Worm (Caenorhabditis elegans) whole organism, late embryonic: ENCODE results near the gene ifd-1.
A peak's percentile ranks its signal among the peaks of the same experiment; 100 is the strongest.

Source experiments
- F13H6.1 ChIP-seq: sonication (generic microtip); optimal IDR thresholded peaks from 2 replicates; lab custom pipeline; 2016; ENCODE audit warnings: missing genetic modification characterization, missing compliant biosample characterization
- K09A11.1 ChIP-seq: sonication (generic microtip); optimal IDR thresholded peaks from 2 replicates; lab custom pipeline; 2017; ENCODE audit warnings: antibody characterized with exemption, mild to moderate bottlenecking, missing genetic modification characterization, missing compliant biosample characterization; ENCODE audit not compliant: insufficient read depth
- ahr-1 ChIP-seq: sonication (generic microtip); optimal IDR thresholded peaks from 2 replicates; lab custom pipeline; 2016; ENCODE audit warnings: missing genetic modification characterization, missing compliant biosample characterization
- ceh-2 ChIP-seq: sonication (generic microtip); optimal IDR thresholded peaks from 2 replicates; lab custom pipeline; 2016; ENCODE audit warnings: missing genotype, missing genetic modification characterization, missing compliant biosample characterization
- ceh-22 ChIP-seq: sonication (generic microtip); optimal IDR thresholded peaks from 2 replicates; lab custom pipeline; 2017; ENCODE audit warnings: missing biosample characterization, missing genetic modification characterization
- ceh-24 ChIP-seq: sonication (generic microtip); optimal IDR thresholded peaks from 2 replicates; lab custom pipeline; 2016; ENCODE audit warnings: mild to moderate bottlenecking, missing genetic modification characterization, missing compliant biosample characterization
- ceh-30 ChIP-seq: fragments of 150-350 bp; optimal IDR thresholded peaks from 2 replicates; lab custom pipeline; 2014; ENCODE audit warnings: missing biosample characterization, missing genetic modification characterization
- ceh-31 ChIP-seq: sonication (generic microtip); optimal IDR thresholded peaks from 2 replicates; lab custom pipeline; 2016; ENCODE audit warnings: missing genetic modification characterization, missing compliant biosample characterization
- ceh-34 ChIP-seq: sonication (generic microtip); optimal IDR thresholded peaks from 2 replicates; lab custom pipeline; 2016; ENCODE audit warnings: mild to moderate bottlenecking, missing genetic modification characterization, missing compliant biosample characterization
- ceh-48 ChIP-seq: sonication (generic microtip); optimal IDR thresholded peaks from 2 replicates; lab custom pipeline; 2016; ENCODE audit warnings: missing genetic modification characterization, inconsistent platforms, missing compliant biosample characterization
- che-1 ChIP-seq: sonication (generic microtip); optimal IDR thresholded peaks from 2 replicates; lab custom pipeline; 2016; ENCODE audit warnings: mild to moderate bottlenecking, missing genetic modification characterization, missing compliant biosample characterization
- dmd-4 ChIP-seq: sonication (generic microtip); optimal IDR thresholded peaks from 2 replicates; lab custom pipeline; 2016; ENCODE audit warnings: borderline replicate concordance, missing genetic modification characterization, missing compliant biosample characterization
- dve-1 ChIP-seq: sonication (generic microtip); optimal IDR thresholded peaks from 2 replicates; lab custom pipeline; 2017; ENCODE audit warnings: antibody characterized with exemption, mild to moderate bottlenecking, missing genetic modification characterization, missing compliant biosample characterization
- fax-1 ChIP-seq: sonication (generic microtip); optimal IDR thresholded peaks from 2 replicates; lab custom pipeline; 2016; ENCODE audit warnings: missing genotype, missing genetic modification characterization, missing compliant biosample characterization
- fkh-6 ChIP-seq: sonication (generic microtip); optimal IDR thresholded peaks from 2 replicates; lab custom pipeline; 2016; ENCODE audit warnings: missing genetic modification characterization, missing compliant biosample characterization
- hlh-13 ChIP-seq: fragments of 200-800 bp; sonication (Bioruptor generic); optimal IDR thresholded peaks from 2 replicates; lab custom pipeline; 2018; ENCODE audit warnings: mild to moderate bottlenecking, missing genetic modification characterization, missing compliant biosample characterization
- hlh-15 ChIP-seq: sonication (generic microtip); optimal IDR thresholded peaks from 2 replicates; lab custom pipeline; 2016; ENCODE audit warnings: missing genetic modification characterization, missing compliant biosample characterization
- hlh-30 ChIP-seq: sonication (generic microtip); optimal IDR thresholded peaks from 2 replicates; lab custom pipeline; 2017; ENCODE audit warnings: antibody characterized with exemption, missing genetic modification characterization, missing compliant biosample characterization; ENCODE audit not compliant: insufficient read depth
- lin-11 ChIP-seq: fragments of 200-800 bp; sonication (Bioruptor generic); optimal IDR thresholded peaks from 2 replicates; lab custom pipeline; 2018; ENCODE audit warnings: mild to moderate bottlenecking, missing genetic modification characterization, missing compliant biosample characterization
- nfya-1 ChIP-seq: sonication (generic microtip); optimal IDR thresholded peaks from 2 replicates; lab custom pipeline; 2017; ENCODE audit warnings: missing genetic modification characterization, mild to moderate bottlenecking, missing compliant biosample characterization, antibody characterized with exemption, moderate library complexity
- nhr-11 ChIP-seq: fragments of 150-350 bp; optimal IDR thresholded peaks from 2 replicates; lab custom pipeline; 2014; ENCODE audit warnings: missing biosample characterization, missing genetic modification characterization
- npax-4 ChIP-seq: sonication (generic microtip); optimal IDR thresholded peaks from 2 replicates; lab custom pipeline; 2016; ENCODE audit warnings: missing genetic modification characterization, missing compliant biosample characterization
- pat-9 ChIP-seq: fragments of 200-800 bp; sonication (Bioruptor generic); optimal IDR thresholded peaks from 2 replicates; lab custom pipeline; 2018; ENCODE audit warnings: mild to moderate bottlenecking, missing genetic modification characterization, moderate library complexity, missing compliant biosample characterization
- pha-4 ChIP-seq: fragments of 150-350 bp; optimal IDR thresholded peaks from 2 replicates; lab custom pipeline; 2018; ENCODE audit warnings: missing biosample characterization, missing genetic modification reagents, missing genetic modification characterization
- pqm-1 ChIP-seq: sonication (generic microtip); optimal IDR thresholded peaks from 2 replicates; lab custom pipeline; 2016; ENCODE audit warnings: missing genetic modification characterization, missing compliant biosample characterization
- ref-2 ChIP-seq: sonication (generic microtip); optimal IDR thresholded peaks from 2 replicates; lab custom pipeline; 2016; ENCODE audit warnings: missing genetic modification characterization, missing compliant biosample characterization
- syd-9 ChIP-seq: sonication (generic microtip); optimal IDR thresholded peaks from 2 replicates; lab custom pipeline; 2016; ENCODE audit warnings: mild to moderate bottlenecking, missing genetic modification characterization, moderate library complexity, missing compliant biosample characterization
- tbx-2 ChIP-seq: sonication (generic microtip); optimal IDR thresholded peaks from 2 replicates; lab custom pipeline; 2016; ENCODE audit warnings: missing genetic modification characterization, missing compliant biosample characterization
- ttx-3 ChIP-seq: sonication (generic microtip); optimal IDR thresholded peaks from 2 replicates; lab custom pipeline; 2016; ENCODE audit warnings: missing genetic modification reagents, missing genetic modification characterization, missing compliant biosample characterization
- unc-3 ChIP-seq, 2 experiments: fragments of 200-800 bp in 1 of 2; sonication (Bioruptor generic) in 1 of 2; sonication (generic microtip) in 1 of 2; conservative IDR thresholded peaks in 1 of 2; optimal IDR thresholded peaks in 1 of 2; 2 replicates each; pipeline versions ENCODE4 v1.3.6 to Lab custom; 2016 to 2022; ENCODE audit warnings: missing compliant biosample characterization in 2 of 2, missing genetic modification characterization in 2 of 2, missing genetic modification reagents in 1 of 2
- unc-42 ChIP-seq: sonication (generic microtip); optimal IDR thresholded peaks from 2 replicates; lab custom pipeline; 2016; ENCODE audit warnings: missing genotype, missing genetic modification characterization, missing compliant biosample characterization
- unc-86 ChIP-seq: sonication (generic microtip); optimal IDR thresholded peaks from 2 replicates; lab custom pipeline; 2016; ENCODE audit warnings: missing genetic modification characterization, missing compliant biosample characterization

The ifd-1 gene

ce11 chrX:8810908-8811307 lies 13.3 kb downstream of the ifd-1 start, which contains the start of gene R04E5.9 (continued):
- TF ChIP-seq dmd-4 (tag; lab: Kevin White, UChicago) (peak; percentile 30), ceh-2 (tag; lab: Kevin White, UChicago) (peak; percentile 63)

ce11 chrX:8808740-8809139 lies 15.5 kb downstream of the ifd-1 start:
- TF ChIP-seq unc-86 (no peak), hlh-30 (tag; lab: Kevin White, UChicago) (no peak), hlh-15 (no peak), lin-11 (tag; lab: Kevin White, UChicago) (no peak), F13H6.1 (tag; lab: Kevin White, UChicago) (no peak)

- TF ChIP-seq tbx-2 (tag; lab: Kevin White, UChicago) = no peak
- peak; percentile 36 for TF ChIP-seq unc-42 (tag; lab: Kevin White, UChicago)
- TF ChIP-seq ceh-34 (tag; lab: Kevin White, UChicago) = no peak
- TF ChIP-seq ref-2 (tag; lab: Kevin White, UChicago) = peak; percentile 11
- no peak for TF ChIP-seq ahr-1 (tag; lab: Kevin White, UChicago)
- TF ChIP-seq npax-4 (tag; lab: Kevin White, UChicago) = no peak
- TF ChIP-seq ceh-30 (tag; lab: Kevin White, UChicago) = no peak
- TF ChIP-seq ttx-3 = no peak
- no peak for TF ChIP-seq hlh-13 (GFP tag; lab: Kevin White, UChicago)
- peak; percentile 36 for TF ChIP-seq fkh-6 (tag; lab: Kevin White, UChicago)
- TF ChIP-seq nfya-1 = no peak
- TF ChIP-seq ceh-48 (tag; lab: Kevin White, UChicago) = no peak
- no peak for TF ChIP-seq fax-1 (tag; lab: Kevin White, UChicago)
- TF ChIP-seq syd-9 (tag; lab: Kevin White, UChicago) = no peak
- no peak for TF ChIP-seq pha-4
- no peak for TF ChIP-seq unc-3 (GFP tag; conservative IDR thresholded peaks at IDR 0.05; lab: Robert Waterston, UW)
- no peak for TF ChIP-seq unc-3 (tag; optimal IDR thresholded peaks at IDR 0.05; lab: Kevin White, UChicago)
- TF ChIP-seq pqm-1 (tag; lab: Kevin White, UChicago) = no peak
- no peak for TF ChIP-seq ceh-24
- no peak for TF ChIP-seq pat-9
- no peak for TF ChIP-seq che-1 (tag; lab: Kevin White, UChicago)
- no peak for TF ChIP-seq dmd-4 (tag; lab: Kevin White, UChicago)
- no peak for TF ChIP-seq K09A11.1 (tag; lab: Kevin White, UChicago)
These were observed 18.0 kb downstream of the ifd-1 start, which contains the start of gene R04E5.8 for ce11 chrX:8806070-8806799. R04E5.8 (minus strand) TSS chrX:8806120.

- no peak for TF ChIP-seq ceh-22
- no peak for TF ChIP-seq ceh-24
- TF ChIP-seq hlh-30 (tag; lab: Kevin White, UChicago) = no peak
- TF ChIP-seq dve-1 = no peak
- no peak for TF ChIP-seq nhr-11
- no peak for TF ChIP-seq pat-9
- TF ChIP-seq syd-9 (tag; lab: Kevin White, UChicago) = no peak
- no peak for TF ChIP-seq ceh-34 (tag; lab: Kevin White, UChicago)
These were observed 18.8 kb downstream of the ifd-1 start for ce11 chrX:8805475-8805874.

- TF ChIP-seq unc-42 (tag; lab: Kevin White, UChicago) (peak; percentile 97), unc-86 (no peak), ceh-31 (peak; percentile 26)
- TF ChIP-seq, all 69 proteins: peak for 2
These were observed 23.3 kb downstream of the ifd-1 start for ce11 chrX:8800983-8801382.
